3 worm cellular contexts compared by ENCODE assay signal in genomic region chrIII:12971828-12972379, ce11.
A peak's percentile ranks its signal among the peaks of the same experiment; 100 is the strongest.
TF ChIP-seq lines count a peak whose summit lies in the region.

No protein-coding gene starts in this region.

TF ChIP-seq in whole organism, L1 larva, 84 proteins besides CTCF, POLR2A, EP300 and RAD21 (continued from another document and continues in another):
- TF ChIP-seq nhr-77 (tag; optimal IDR thresholded peaks at IDR 0.05; lab: Kevin White, UChicago) (no peak), irx-1 (tag; optimal IDR thresholded peaks at IDR 0.05; lab: Kevin White, UChicago) (peak; percentile 20), mef-2 (tag; optimal IDR thresholded peaks at IDR 0.05; lab: Kevin White, UChicago) (no peak), swsn-7 (tag; optimal IDR thresholded peaks at IDR 0.05; lab: Kevin White, UChicago) (peak; percentile 9), xbp-1 (tag; optimal IDR thresholded peaks at IDR 0.05; lab: Kevin White, UChicago) (peak; percentile 34), ces-1 (GFP tag; optimal IDR thresholded peaks at IDR 0.05; lab: Kevin White, UChicago) (no peak), nhr-11 (tag; optimal IDR thresholded peaks at IDR 0.05; lab: Kevin White, UChicago) (no peak), efl-1 (optimal IDR thresholded peaks at IDR 0.05; lab: Kevin White, UChicago) (peak; percentile 51 to 59), efl-1 (GFP tag; optimal IDR thresholded peaks at IDR 0.05 in 1 of 2; lab: Kevin White, UChicago) (peak; percentile 55 to 95), elt-3 (tag; optimal IDR thresholded peaks at IDR 0.05; lab: Kevin White, UChicago) (peak in 2 of 6 experiments; percentile 16 to 24), zag-1 (tag; optimal IDR thresholded peaks at IDR 0.05; lab: Kevin White, UChicago) (no peak), mab-9 (GFP tag; IDR thresholded peaks at IDR 0.05; lab: Robert Waterston, UW) (no peak), fos-1 (tag; optimal IDR thresholded peaks at IDR 0.05; lab: Kevin White, UChicago) (no peak), tbx-2 (tag; optimal IDR thresholded peaks at IDR 0.05; lab: Kevin White, UChicago) (no peak), ztf-11 (tag; optimal IDR thresholded peaks at IDR 0.05; lab: Kevin White, UChicago) (no peak), lin-15B (tag; optimal IDR thresholded peaks at IDR 0.05; lab: Kevin White, UChicago) (no peak), nhr-28 (tag; optimal IDR thresholded peaks at IDR 0.05; lab: Kevin White, UChicago) (no peak), grh-1 (GFP tag; IDR thresholded peaks at IDR 0.05; lab: Robert Waterston, UW) (no peak), nhr-90 (tag; optimal IDR thresholded peaks at IDR 0.05; lab: Kevin White, UChicago; ENCODE audit: poor library complexity) (no peak), nhr-71 (tag; optimal IDR thresholded peaks at IDR 0.05; lab: Kevin White, UChicago) (peak; percentile 49), sup-37 (GFP tag; optimal IDR thresholded peaks at IDR 0.05; lab: Kevin White, UChicago) (no peak), nhr-19 (GFP tag; conservative IDR thresholded peaks at IDR 0.05; lab: Robert Waterston, UW) (peak; percentile 9; the same call in 1 of the 2 replicates), unc-30 (tag; optimal IDR thresholded peaks at IDR 0.05; lab: Kevin White, UChicago) (no peak), lin-13 (GFP tag; optimal IDR thresholded peaks at IDR 0.05; lab: Kevin White, UChicago) (no peak), elt-2 (tag; optimal IDR thresholded peaks at IDR 0.05; lab: Kevin White, UChicago) (no peak), unc-98 (GFP tag; IDR thresholded peaks at IDR 0.05; lab: Robert Waterston, UW) (no peak), zip-4 (GFP tag; optimal IDR thresholded peaks at IDR 0.05; lab: Kevin White, UChicago) (no peak), ceh-63 (GFP tag; optimal IDR thresholded peaks at IDR 0.05; lab: Kevin White, UChicago) (no peak), isw-1 (GFP tag; IDR thresholded peaks at IDR 0.05; lab: Robert Waterston, UW) (no peak), lin-35 (GFP tag; optimal IDR thresholded peaks at IDR 0.05; lab: Kevin White, UChicago) (peak; percentile 14 to 64), alr-1 (tag; optimal IDR thresholded peaks at IDR 0.05; lab: Kevin White, UChicago; ENCODE audit: borderline replicate concordance) (no peak), C04F5.9 (tag; optimal IDR thresholded peaks at IDR 0.05; lab: Kevin White, UChicago) (no peak), rnt-1 (tag; optimal IDR thresholded peaks at IDR 0.05; lab: Kevin White, UChicago) (peak; percentile 56), C16A3.4 (tag; optimal IDR thresholded peaks at IDR 0.05; lab: Kevin White, UChicago) (peak; percentile 32), jun-1 (tag; optimal IDR thresholded peaks at IDR 0.05; lab: Kevin White, UChicago) (no peak), fkh-4 (tag; optimal IDR thresholded peaks at IDR 0.05; lab: Kevin White, UChicago; ENCODE audit: borderline replicate concordance) (no peak), aly-2 (tag; optimal IDR thresholded peaks at IDR 0.05; lab: Kevin White, UChicago) (no peak), sox-4 (tag; optimal IDR thresholded peaks at IDR 0.05; lab: Kevin White, UChicago) (no peak), egl-13 (tag; optimal IDR thresholded peaks at IDR 0.05; lab: Kevin White, UChicago) (no peak), egl-27 (tag; optimal IDR thresholded peaks at IDR 0.05; lab: Kevin White, UChicago) (no peak), skn-1 (tag; optimal IDR thresholded peaks at IDR 0.05; lab: Kevin White, UChicago) (peak; percentile 17), nhr-20 (tag; optimal IDR thresholded peaks at IDR 0.05; lab: Kevin White, UChicago) (peak; percentile 13), Y116A8C.19 (tag; optimal IDR thresholded peaks at IDR 0.05; lab: Kevin White, UChicago; ENCODE audit: borderline replicate concordance) (no peak), nhr-47 (tag; optimal IDR thresholded peaks at IDR 0.05; lab: Kevin White, UChicago) (peak; percentile 39), unc-130 (tag; optimal IDR thresholded peaks at IDR 0.05; lab: Kevin White, UChicago) (peak; percentile 15)

TF ChIP-seq in whole organism, L2 larva, 48 proteins besides CTCF, POLR2A, EP300 and RAD21 (continued from another document):
- TF ChIP-seq unc-62 (GFP tag; optimal IDR thresholded peaks at IDR 0.05; lab: Kevin White, UChicago), result no peak
- no peak for TF ChIP-seq ZK546.5 (tag; optimal IDR thresholded peaks at IDR 0.05; lab: Kevin White, UChicago)
- no peak for TF ChIP-seq ztf-1 (GFP tag; conservative IDR thresholded peaks at IDR 0.05; lab: Robert Waterston, UW)
- no peak for TF ChIP-seq F13H6.1 (tag; optimal IDR thresholded peaks at IDR 0.05; lab: Kevin White, UChicago)
- no peak for TF ChIP-seq ama-1 (optimal IDR thresholded peaks at IDR 0.05; lab: Kevin White, UChicago)
- peak; percentile 55 to 81 for TF ChIP-seq lsy-2 (tag; optimal IDR thresholded peaks at IDR 0.05; lab: Kevin White, UChicago)
- TF ChIP-seq lin-39 (tag; optimal IDR thresholded peaks at IDR 0.05; lab: Kevin White, UChicago), result no peak
- TF ChIP-seq sma-3 (GFP tag; optimal IDR thresholded peaks at IDR 0.05; lab: Kevin White, UChicago), result no peak
- no peak for TF ChIP-seq Y55F3AM.14 (GFP tag; optimal IDR thresholded peaks at IDR 0.05; lab: Kevin White, UChicago)
- no peak for TF ChIP-seq ztf-11 (tag; optimal IDR thresholded peaks at IDR 0.05; lab: Kevin White, UChicago)
- no peak for TF ChIP-seq sma-9 (GFP tag; optimal IDR thresholded peaks at IDR 0.05; lab: Kevin White, UChicago)
- no peak for TF ChIP-seq sma-9 (tag; optimal IDR thresholded peaks at IDR 0.05; lab: Kevin White, UChicago)
- no peak for TF ChIP-seq zag-1 (tag; optimal IDR thresholded peaks at IDR 0.05; lab: Kevin White, UChicago)
- no peak for TF ChIP-seq sem-4 (tag; optimal IDR thresholded peaks at IDR 0.05; lab: Kevin White, UChicago)
- no peak for TF ChIP-seq nhr-23 (tag; optimal IDR thresholded peaks at IDR 0.05; lab: Kevin White, UChicago)
- no peak for TF ChIP-seq mab-5 (tag; optimal IDR thresholded peaks at IDR 0.05; lab: Kevin White, UChicago)
- no peak for TF ChIP-seq skn-1 (tag; optimal IDR thresholded peaks at IDR 0.05; lab: Kevin White, UChicago)
- no peak for TF ChIP-seq dmd-4 (tag; optimal IDR thresholded peaks at IDR 0.05; lab: Kevin White, UChicago)
- no peak for TF ChIP-seq nhr-11 (tag; optimal IDR thresholded peaks at IDR 0.05; lab: Kevin White, UChicago)
- TF ChIP-seq nhr-129 (tag; optimal IDR thresholded peaks at IDR 0.05; lab: Kevin White, UChicago), result peak; percentile 20
- no peak for TF ChIP-seq R02D3.7 (tag; optimal IDR thresholded peaks at IDR 0.05; lab: Kevin White, UChicago)
- TF ChIP-seq elt-1 (tag; optimal IDR thresholded peaks at IDR 0.05; lab: Kevin White, UChicago), result no peak
- TF ChIP-seq nhr-25 (tag; optimal IDR thresholded peaks at IDR 0.05; lab: Kevin White, UChicago), result no peak
- TF ChIP-seq elt-3 (tag; optimal IDR thresholded peaks at IDR 0.05; lab: Kevin White, UChicago), result no peak
- peak; percentile 37 for TF ChIP-seq crh-2 (tag; optimal IDR thresholded peaks at IDR 0.05; lab: Kevin White, UChicago)
- TF ChIP-seq ceh-82 (tag; optimal IDR thresholded peaks at IDR 0.05; lab: Kevin White, UChicago), result no peak
- TF ChIP-seq nhr-10 (tag; optimal IDR thresholded peaks at IDR 0.05; lab: Kevin White, UChicago), result no peak
- no peak for TF ChIP-seq ceh-16 (tag; optimal IDR thresholded peaks at IDR 0.05; lab: Kevin White, UChicago)
- peak; percentile 34 for TF ChIP-seq gmeb-1 (tag; optimal IDR thresholded peaks at IDR 0.05; lab: Kevin White, UChicago)
- no peak for TF ChIP-seq mdl-1 (tag; optimal IDR thresholded peaks at IDR 0.05; lab: Kevin White, UChicago)
- no peak for TF ChIP-seq lin-11 (tag; optimal IDR thresholded peaks at IDR 0.05; lab: Kevin White, UChicago)
- no peak for TF ChIP-seq unc-39 (tag; optimal IDR thresholded peaks at IDR 0.05; lab: Kevin White, UChicago)
- no peak for TF ChIP-seq nhr-12 (tag; optimal IDR thresholded peaks at IDR 0.05; lab: Kevin White, UChicago)
- peak; percentile 6 for TF ChIP-seq lin-13 (GFP tag; optimal IDR thresholded peaks at IDR 0.05; lab: Kevin White, UChicago)
- peak; percentile 26 for TF ChIP-seq unc-55 (GFP tag; optimal IDR thresholded peaks at IDR 0.05; lab: Kevin White, UChicago)

TF ChIP-seq in whole organism, L4 larva, 104 proteins besides CTCF, POLR2A, EP300 and RAD21 (continued from another document):
- TF ChIP-seq unc-62 (GFP tag; optimal IDR thresholded peaks at IDR 0.05 in 1 of 2; lab: Kevin White, UChicago), result peak in 1 of 2 experiments; percentile 99
- no peak for TF ChIP-seq unc-62 (tag; optimal IDR thresholded peaks at IDR 0.05; lab: Kevin White, UChicago)
- TF ChIP-seq mep-1 (tag; optimal IDR thresholded peaks at IDR 0.05; lab: Kevin White, UChicago), result peak; percentile 2
- TF ChIP-seq dve-1 (tag; optimal IDR thresholded peaks at IDR 0.05; lab: Kevin White, UChicago; ENCODE audit: insufficient read depth), result peak; percentile 58
- TF ChIP-seq tra-1 (GFP tag; IDR thresholded peaks at IDR 0.05; lab: Robert Waterston, UW), result no peak
- no peak for TF ChIP-seq nhr-102 (tag; optimal IDR thresholded peaks at IDR 0.05; lab: Kevin White, UChicago)
